Worm (Caenorhabditis elegans) whole organism, mixed stage, embryonic: ENCODE results near the gene best-23.

Experiments used
- elt-1 ChIP-seq: sonication (generic microtip); optimal IDR thresholded peaks from 2 replicates; lab custom pipeline; 2017; ENCODE audit warnings: missing genetic modification characterization, mild to moderate bottlenecking, missing compliant biosample characterization, antibody characterized with exemption, moderate library complexity, borderline replicate concordance; ENCODE audit not compliant: insufficient read depth
- ham-2 ChIP-seq: fragments of 200-800 bp; sonication (Bioruptor generic); optimal IDR thresholded peaks from 2 replicates; lab custom pipeline; 2018; ENCODE audit warnings: mild to moderate bottlenecking, missing genetic modification characterization, missing compliant biosample characterization
- mep-1 ChIP-seq: fragments of 150-350 bp; optimal IDR thresholded peaks from 2 replicates; lab custom pipeline; 2017; ENCODE audit warnings: missing biosample characterization, missing genetic modification reagents, missing genetic modification characterization, inconsistent platforms
- nhr-2 ChIP-seq: fragments of 150-350 bp; optimal IDR thresholded peaks from 2 replicates; lab custom pipeline; 2014; ENCODE audit warnings: missing biosample characterization, missing genetic modification characterization
- nhr-237 ChIP-seq: fragments of 150-350 bp; optimal IDR thresholded peaks from 2 replicates; lab custom pipeline; 2014; ENCODE audit warnings: missing biosample characterization, missing genetic modification characterization
- sem-2 ChIP-seq: fragments of 200-800 bp; sonication (Bioruptor generic); optimal IDR thresholded peaks from 2 replicates; lab custom pipeline; 2018; ENCODE audit warnings: mild to moderate bottlenecking, missing genetic modification characterization, missing compliant biosample characterization

DNA sequence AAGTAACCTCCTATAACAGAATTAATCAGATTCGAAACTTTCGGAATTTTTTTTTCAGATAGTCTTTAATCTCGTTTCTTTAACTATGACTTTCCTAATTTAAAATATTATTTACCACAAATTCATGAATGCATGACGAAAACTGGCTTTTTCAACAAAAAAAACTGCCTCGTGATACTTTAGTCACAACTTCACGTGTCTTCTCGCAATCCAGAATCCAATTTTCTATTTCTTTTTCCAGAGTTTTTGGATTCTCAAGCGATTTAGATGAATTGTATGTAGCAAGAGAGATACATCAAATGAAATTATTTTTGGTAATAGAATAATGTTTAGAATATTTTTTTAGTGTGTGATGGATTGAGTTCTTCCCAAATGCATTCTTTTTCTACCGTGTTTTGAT, 12.8 kb upstream of the best-23 start:
- TF ChIP-seq nhr-237 (no peak), sem-2 (GFP tag; lab: Kevin White, UChicago) (no peak), elt-1 (tag; lab: Kevin White, UChicago) (no peak), mep-1 (tag; lab: Kevin White, UChicago) (no peak), ham-2 (GFP tag; lab: Kevin White, UChicago) (no peak), nhr-2 (tag; lab: Kevin White, UChicago) (no peak)
